Worm (Caenorhabditis elegans): ENCODE measurements around the gene T24H7.8.

ce11 chrII:6198468-6198867 is 43.4 kb upstream of the T24H7.8 start, which contains the start of gene szy-4:
- TF ChIP-seq nhr-28 (tag; optimal IDR thresholded peaks at IDR 0.05) (no peak), ztf-11 (tag; optimal IDR thresholded peaks at IDR 0.05) (no peak), snpc-4 (tag; optimal IDR thresholded peaks at IDR 0.05) (no peak), sptf-1 (tag; optimal IDR thresholded peaks at IDR 0.05) (no peak), elt-1 (tag; optimal IDR thresholded peaks at IDR 0.05; ENCODE audit: borderline replicate concordance, insufficient read depth) (no peak), lin-13 (tag; optimal IDR thresholded peaks at IDR 0.05) (no peak), ceh-39 (tag; optimal IDR thresholded peaks at IDR 0.05) (no peak), nhr-76 (tag; optimal IDR thresholded peaks at IDR 0.05) (no peak), lsy-2 (tag; optimal IDR thresholded peaks at IDR 0.05) (no peak), flh-1 (GFP tag; optimal IDR thresholded peaks at IDR 0.05) (no peak)
